Worm (Caenorhabditis elegans) whole organism, L1 larva: ENCODE data around the gene srh-79.
"Not testable (repeated sequence)": the region's sequence is repeated elsewhere in the genome, so short reads cannot be mapped to it uniquely, and the experiment has no call there.

Source experiments
- C34B4.2 ChIP-seq: sonication (generic microtip); optimal IDR thresholded peaks from 2 replicates; lab custom pipeline; 2017; ENCODE audit warnings: mild to moderate bottlenecking, missing genetic modification characterization, missing compliant biosample characterization
- alr-1 ChIP-seq: fragments of 200-800 bp; sonication (Bioruptor generic); optimal IDR thresholded peaks from 2 replicates; lab custom pipeline; 2018; ENCODE audit warnings: borderline replicate concordance, mild to moderate bottlenecking, missing genetic modification characterization, missing compliant biosample characterization
- aly-2 ChIP-seq: fragments of 150-350 bp; optimal IDR thresholded peaks from 2 replicates; lab custom pipeline; 2014; ENCODE audit warnings: missing biosample characterization, missing genetic modification characterization
- ama-1 ChIP-seq: fragments of 150-350 bp; optimal IDR thresholded peaks from 2 replicates; lab custom pipeline; 2014
- ceh-8 ChIP-seq: fragments of 200-800 bp; sonication (Bioruptor generic); optimal IDR thresholded peaks from 2 replicates; lab custom pipeline; 2018; ENCODE audit warnings: mild to moderate bottlenecking, missing genetic modification characterization, moderate library complexity, missing compliant biosample characterization
- ceh-82 ChIP-seq, 3 experiments: fragments of 150-350 bp in 1 of 3; sonication (generic microtip) in 2 of 3; optimal IDR thresholded peaks; 2 replicates each; lab custom pipeline; 2014 to 2017; ENCODE audit warnings: missing biosample characterization in 3 of 3, missing genetic modification characterization in 3 of 3
- ceh-88 ChIP-seq: fragments of 200-800 bp; sonication (Bioruptor generic); IDR thresholded peaks from 2 replicates; pipeline ENCODE4 v1.3.6; 2022; ENCODE audit warnings: missing genetic modification characterization, missing compliant biosample characterization
- elt-2 ChIP-seq: sonication (generic microtip); optimal IDR thresholded peaks from 2 replicates; lab custom pipeline; 2016; ENCODE audit warnings: missing genetic modification characterization, mild to moderate bottlenecking, inconsistent platforms, missing compliant biosample characterization, missing genetic modification reagents
- elt-3 ChIP-seq, 6 experiments: fragments of 150-350 bp in 1 of 6; sonication (generic microtip); optimal IDR thresholded peaks; 2 replicates each; lab custom pipeline; 2017 to 2018; ENCODE audit warnings: missing biosample characterization in 6 of 6, missing genetic modification characterization in 6 of 6, inconsistent platforms in 1 of 6
- ets-5 ChIP-seq: fragments of 200-800 bp; sonication (Bioruptor generic); IDR thresholded peaks from 2 replicates; pipeline ENCODE4 v1.3.6; 2022; ENCODE audit warnings: missing genetic modification characterization, missing compliant biosample characterization
- fkh-8 ChIP-seq: sonication (generic microtip); optimal IDR thresholded peaks from 2 replicates; lab custom pipeline; 2016; ENCODE audit warnings: mild to moderate bottlenecking, missing genetic modification characterization, missing compliant biosample characterization
- grh-1 ChIP-seq: fragments of 200-800 bp; sonication (Bioruptor generic); IDR thresholded peaks from 2 replicates; pipeline ENCODE4 v1.3.6; 2022; ENCODE audit warnings: missing genetic modification reagents, missing genetic modification characterization, missing compliant biosample characterization
- irx-1 ChIP-seq: sonication (generic microtip); optimal IDR thresholded peaks from 2 replicates; lab custom pipeline; 2016; ENCODE audit warnings: missing genetic modification characterization, missing compliant biosample characterization
- lin-15B ChIP-seq: fragments of 150-350 bp; sonication (generic microtip); optimal IDR thresholded peaks from 3 replicates; lab custom pipeline; 2014; ENCODE audit warnings: missing biosample characterization, missing genetic modification characterization
- mdl-1 ChIP-seq, 2 experiments: fragments of 150-350 bp; optimal IDR thresholded peaks; 2 replicates each; lab custom pipeline; 2014 to 2017; ENCODE audit warnings: missing biosample characterization in 2 of 2, missing genetic modification characterization in 2 of 2, inconsistent platforms in 1 of 2
- mef-2 ChIP-seq: fragments of 150-350 bp; optimal IDR thresholded peaks from 2 replicates; lab custom pipeline; 2014; ENCODE audit warnings: missing biosample characterization, missing genetic modification characterization
- mep-1 ChIP-seq: fragments of 150-350 bp; optimal IDR thresholded peaks from 2 replicates; lab custom pipeline; 2014; ENCODE audit warnings: missing biosample characterization, missing genetic modification characterization
- nhr-12 ChIP-seq: sonication (generic microtip); optimal IDR thresholded peaks from 2 replicates; lab custom pipeline; 2017; ENCODE audit warnings: missing biosample characterization, missing genetic modification characterization
- nhr-19 ChIP-seq: fragments of 200-800 bp; sonication (Bioruptor generic); conservative IDR thresholded peaks from 2 replicates; pipeline ENCODE4 v1.3.6; 2022; ENCODE audit warnings: missing genetic modification characterization, missing compliant biosample characterization
- nhr-20 ChIP-seq: sonication (generic microtip); optimal IDR thresholded peaks from 2 replicates; lab custom pipeline; 2016; ENCODE audit warnings: mild to moderate bottlenecking, missing genetic modification characterization, missing compliant biosample characterization
- nhr-47 ChIP-seq: sonication (generic microtip); optimal IDR thresholded peaks from 2 replicates; lab custom pipeline; 2016; ENCODE audit warnings: mild to moderate bottlenecking, missing genetic modification characterization, moderate library complexity, missing compliant biosample characterization
- nhr-71 ChIP-seq: sonication (generic microtip); optimal IDR thresholded peaks from 2 replicates; lab custom pipeline; 2016; ENCODE audit warnings: mild to moderate bottlenecking, missing genetic modification characterization, moderate library complexity, missing compliant biosample characterization
- nhr-85 ChIP-seq: sonication (generic microtip); peaks from one replicate; lab custom pipeline; 2016; ENCODE audit warnings: missing genetic modification characterization, inconsistent platforms, missing compliant biosample characterization
- pqm-1 ChIP-seq: sonication (generic microtip); optimal IDR thresholded peaks from 3 replicates; lab custom pipeline; 2017; ENCODE audit warnings: missing biosample characterization, missing genetic modification characterization
- snu-23 ChIP-seq: sonication (generic microtip); optimal IDR thresholded peaks from 2 replicates; lab custom pipeline; 2016; ENCODE audit warnings: missing genetic modification characterization, missing compliant biosample characterization
- sox-4 ChIP-seq: sonication (generic microtip); optimal IDR thresholded peaks from 2 replicates; lab custom pipeline; 2016; ENCODE audit warnings: missing genetic modification characterization, missing compliant biosample characterization
- swsn-7 ChIP-seq: sonication (generic microtip); optimal IDR thresholded peaks from 2 replicates; lab custom pipeline; 2016; ENCODE audit warnings: missing genetic modification characterization, missing compliant biosample characterization
- tbx-2 ChIP-seq: sonication (generic microtip); optimal IDR thresholded peaks from 2 replicates; lab custom pipeline; 2016; ENCODE audit warnings: missing genetic modification characterization, missing compliant biosample characterization
- unc-62 ChIP-seq: fragments of 150-350 bp; optimal IDR thresholded peaks from 2 replicates; lab custom pipeline; 2014; ENCODE audit warnings: missing biosample characterization, missing genetic modification reagents, missing genetic modification characterization
- zip-4 ChIP-seq: fragments of 200-800 bp; sonication (Bioruptor generic); optimal IDR thresholded peaks from 2 replicates; lab custom pipeline; 2018; ENCODE audit warnings: mild to moderate bottlenecking, missing genetic modification characterization, moderate library complexity, missing compliant biosample characterization
- ztf-11 ChIP-seq, 2 experiments: sonication (generic microtip); optimal IDR thresholded peaks; 2 replicates each; lab custom pipeline; 2016 to 2017; ENCODE audit warnings: missing genetic modification characterization in 2 of 2, missing biosample characterization in 1 of 2, missing compliant biosample characterization in 1 of 2

srh-79 gene

DNA sequence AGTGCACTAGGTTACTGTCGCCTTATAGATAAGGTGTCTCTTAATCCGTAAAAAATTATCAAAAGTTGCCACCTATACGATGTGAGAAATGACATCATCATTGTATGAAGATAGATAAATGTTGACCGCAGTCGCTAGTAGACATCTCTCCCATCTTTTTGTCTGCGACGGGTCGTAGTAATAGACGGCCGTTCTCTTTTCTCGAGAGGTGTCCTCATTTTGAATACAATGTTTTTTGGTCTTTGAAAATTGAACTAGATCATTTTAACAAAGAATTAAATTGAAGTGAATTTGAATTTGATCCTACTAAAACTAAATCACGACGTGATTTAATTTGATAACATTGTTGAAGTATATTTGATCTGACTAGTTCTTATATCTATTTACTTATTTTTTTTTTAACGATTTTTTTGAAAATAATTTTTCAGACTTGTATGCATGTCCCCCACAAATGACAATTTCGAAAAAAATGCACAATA, 11.1 kb downstream of the srh-79 start, which contains the start of the genes str-31 and nhr-172:
str-31 (minus strand) TSS at position 101 of the 479 bp plus-strand sequence.
nhr-172 (plus strand) TSS at position 429 of the 479 bp plus-strand sequence.
- TF ChIP-seq ceh-8, result no peak

DNA sequence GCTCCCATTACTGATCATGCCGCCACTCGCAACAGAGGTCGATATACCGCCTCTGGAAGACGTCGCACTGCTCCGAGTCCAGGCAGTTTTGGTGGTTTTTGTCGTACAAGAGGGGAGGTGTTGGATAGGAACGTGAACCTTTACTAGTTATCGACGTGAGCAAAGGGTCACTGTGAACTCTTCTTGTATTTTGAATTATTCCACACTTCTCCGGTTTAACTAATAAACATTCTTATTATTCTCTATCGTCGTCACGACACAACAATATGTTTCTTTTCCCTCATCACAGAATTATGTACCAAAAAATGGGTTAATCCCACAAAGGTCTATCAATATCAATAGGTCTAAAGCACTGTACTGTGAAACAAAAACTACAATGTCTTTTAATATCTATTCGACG, 13.9 kb downstream of the srh-79 start, which contains the start of gene nhr-171:
nhr-171 (plus strand) TSS at position 301 of the 400 bp plus-strand sequence.
- TF ChIP-seq nhr-20 (tag; lab: Kevin White, UChicago); grh-1 (GFP tag; lab: Robert Waterston, UW); mdl-1 (tag; optimal IDR thresholded peaks at IDR 0.05; lab: Kevin White, UChicago): not testable (repeated sequence)
- TF ChIP-seq, all 84 proteins: peak for 0; not testable (repeated sequence) for 84

DNA sequence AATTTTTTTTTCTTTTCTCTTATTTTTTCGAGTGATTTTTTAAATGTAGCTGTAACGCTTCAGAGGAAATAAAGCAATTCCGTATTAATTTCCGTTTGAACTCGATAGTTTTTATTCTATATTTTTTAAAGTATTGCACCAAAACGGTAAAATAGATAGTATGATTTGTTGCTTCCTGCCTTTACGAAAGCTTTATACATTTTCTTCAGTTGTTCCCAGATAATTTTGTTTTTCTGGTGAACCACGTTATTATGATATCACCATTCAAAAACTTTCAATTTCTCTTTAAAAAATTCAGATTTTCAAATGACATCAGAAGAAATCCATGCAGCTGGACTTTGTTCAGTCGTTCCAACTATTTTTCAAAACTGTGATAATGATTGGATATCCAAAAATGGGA, 17.4 kb downstream of the srh-79 start, which contains the start of gene srb-18:
srb-18 (plus strand) TSS at position 301 of the 400 bp plus-strand sequence.
- TF ChIP-seq grh-1 (GFP tag; lab: Robert Waterston, UW) (no peak), irx-1 (no peak), nhr-47 (no peak), ceh-82 (tag; optimal IDR thresholded peaks at IDR 0.05; lab: Kevin White, UChicago) (no peak), aly-2 (tag; lab: Kevin White, UChicago) (no peak), ceh-8 (no peak), nhr-85 (tag; lab: Kevin White, UChicago) (no peak)

DNA sequence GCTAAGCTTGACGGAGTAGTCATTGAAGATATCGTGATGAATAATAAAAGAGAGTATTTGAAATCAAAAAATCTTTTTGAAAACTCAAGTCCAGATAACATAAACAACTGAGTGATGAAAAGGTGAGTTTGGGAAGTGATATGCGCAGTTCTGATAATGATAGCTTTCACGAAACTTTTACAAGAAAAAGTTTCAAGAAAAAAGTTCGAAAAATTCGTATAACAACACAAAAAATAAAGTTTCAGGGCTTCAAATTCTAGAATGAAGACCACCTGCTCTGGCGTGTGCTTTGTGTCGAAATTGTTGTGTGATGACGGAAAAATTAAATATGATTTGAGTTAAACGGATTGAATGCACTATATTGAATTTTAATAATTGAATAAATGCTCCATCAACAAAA, 22.5 kb downstream of the srh-79 start, which contains the start of gene srb-19:
srb-19 (minus strand) TSS at position 101 of the 400 bp plus-strand sequence.
- TF ChIP-seq alr-1 (tag; lab: Kevin White, UChicago), result no peak
- no peak for TF ChIP-seq nhr-47
- TF ChIP-seq fkh-8 (tag; lab: Kevin White, UChicago), result peak; percentile 1
- TF ChIP-seq nhr-71 (tag; lab: Kevin White, UChicago), result peak; percentile 26
- TF ChIP-seq, all 84 proteins: peak for 2

DNA sequence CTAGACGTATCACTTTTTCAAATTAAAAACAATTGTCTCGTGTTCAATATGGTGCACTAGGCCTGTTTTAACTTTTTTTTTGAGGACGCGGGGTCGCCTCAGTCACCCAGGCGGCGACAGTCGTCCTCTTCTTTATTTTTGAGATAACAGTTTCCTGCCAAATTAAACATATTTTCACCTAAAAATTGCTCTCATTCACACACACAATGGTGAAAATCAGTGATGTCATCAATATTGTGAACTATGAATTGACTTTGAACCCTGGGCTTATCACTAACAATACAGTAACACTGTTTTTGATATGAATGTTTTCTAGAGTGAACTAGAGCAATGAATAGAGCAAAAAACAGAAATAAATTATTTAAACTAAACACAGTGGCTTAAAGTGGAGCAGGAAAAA, 23.8 kb downstream of the srh-79 start:
- no peak for TF ChIP-seq mef-2 (tag; lab: Kevin White, UChicago)
- peak; percentile 75 for TF ChIP-seq elt-2 (tag; lab: Kevin White, UChicago)

DNA sequence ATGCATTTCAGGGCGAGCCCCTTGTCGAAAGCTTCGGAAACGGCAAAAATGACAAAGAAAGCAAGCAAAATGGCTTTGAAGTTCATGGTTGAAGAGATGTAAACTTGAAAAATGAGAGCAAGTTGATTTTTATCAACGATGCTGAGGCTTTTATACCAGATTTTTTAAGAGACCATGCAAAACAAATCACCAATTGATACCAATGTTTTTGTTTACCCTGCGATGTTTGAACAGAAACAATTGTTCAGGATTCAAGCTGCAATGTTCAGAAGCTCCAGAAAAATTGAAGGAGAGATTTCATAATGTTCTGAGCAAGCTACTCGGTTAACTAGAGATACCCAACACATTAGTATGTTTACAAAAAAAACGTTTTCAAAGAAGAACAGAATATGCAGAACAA, 24.7 kb downstream of the srh-79 start, which contains the start of gene C54F6.15:
C54F6.15 (minus strand) TSS at position 101 of the 400 bp plus-strand sequence.
- TF ChIP-seq swsn-7 (tag; lab: Kevin White, UChicago) (no peak), snu-23 (GFP tag; lab: Kevin White, UChicago) (no peak), C34B4.2 (no peak), nhr-19 (GFP tag; lab: Robert Waterston, UW) (no peak), ama-1 (lab: Kevin White, UChicago) (no peak), ceh-88 (GFP tag; lab: Robert Waterston, UW) (no peak), unc-62 (GFP tag; lab: Kevin White, UChicago) (no peak), tbx-2 (tag; lab: Kevin White, UChicago) (no peak), elt-3 (tag; optimal IDR thresholded peaks at IDR 0.05; lab: Kevin White, UChicago) (no peak), pqm-1 (tag; lab: Kevin White, UChicago) (no peak), sox-4 (tag; lab: Kevin White, UChicago) (no peak), zip-4 (no peak), nhr-12 (tag; lab: Kevin White, UChicago) (no peak), mep-1 (no peak), ets-5 (GFP tag; lab: Robert Waterston, UW) (no peak), ztf-11 (tag; optimal IDR thresholded peaks at IDR 0.05; lab: Kevin White, UChicago) (no peak), lin-15B (tag; lab: Kevin White, UChicago) (no peak)
